Worm (Caenorhabditis elegans): ENCODE measurements around the gene dao-4.

ce11 chrX:10068468-10068867, 6.6 kb upstream of the dao-4 start:
- TF ChIP-seq T22C8.4 (GFP tag; IDR thresholded peaks at IDR 0.05) (no peak), flt-1 (GFP tag; IDR thresholded peaks at IDR 0.05) (no peak), cog-1 (tag; optimal IDR thresholded peaks at IDR 0.05) (no peak), med-1 (GFP tag; optimal IDR thresholded peaks at IDR 0.05; ENCODE audit: insufficient read depth) (no peak), ztf-23 (GFP tag; IDR thresholded peaks at IDR 0.05) (no peak), tab-1 (GFP tag; IDR thresholded peaks at IDR 0.05) (no peak), ref-1 (GFP tag; conservative IDR thresholded peaks at IDR 0.05) (no peak), ztf-29 (GFP tag; IDR thresholded peaks at IDR 0.05) (no peak), klf-2 (GFP tag; conservative IDR thresholded peaks at IDR 0.05) (no peak)

All from whole organism, midembryonic.